Worm (Caenorhabditis elegans) whole organism, early embryonic: ENCODE data around the gene ztf-30.

ENCODE experiments used
- B0310.2 ChIP-seq: sonication (generic microtip); optimal IDR thresholded peaks from 2 replicates; lab custom pipeline; 2016; ENCODE audit warnings: mild to moderate bottlenecking, missing genetic modification characterization, missing compliant biosample characterization
- F13C5.2 ChIP-seq: sonication (generic microtip); optimal IDR thresholded peaks from 2 replicates; lab custom pipeline; 2017; ENCODE audit warnings: mild to moderate bottlenecking, missing genetic modification characterization, inconsistent platforms, missing compliant biosample characterization
- aly-1 ChIP-seq: sonication (generic microtip); optimal IDR thresholded peaks from 2 replicates; lab custom pipeline; 2016; ENCODE audit warnings: missing genetic modification characterization, missing compliant biosample characterization
- ama-1 ChIP-seq: fragments of 150-350 bp; optimal IDR thresholded peaks from 2 replicates; lab custom pipeline; 2014
- ceh-13 ChIP-seq: fragments of 200-800 bp; sonication (Bioruptor generic); optimal IDR thresholded peaks from 2 replicates; lab custom pipeline; 2018; ENCODE audit warnings: mild to moderate bottlenecking, missing genetic modification characterization, missing compliant biosample characterization
- ceh-36 ChIP-seq: sonication (generic microtip); optimal IDR thresholded peaks from 2 replicates; lab custom pipeline; 2016; ENCODE audit warnings: missing genetic modification characterization, inconsistent platforms, missing compliant biosample characterization
- ets-7 ChIP-seq: sonication (generic microtip); optimal IDR thresholded peaks from 2 replicates; lab custom pipeline; 2016; ENCODE audit warnings: missing genotype, missing genetic modification characterization, missing compliant biosample characterization
- flt-1 ChIP-seq: fragments of 200-800 bp; sonication (Bioruptor generic); IDR thresholded peaks from 2 replicates; pipeline ENCODE4 v1.3.6; 2022; ENCODE audit warnings: missing genetic modification characterization, missing compliant biosample characterization
- hmbx-1 ChIP-seq: sonication (generic microtip); optimal IDR thresholded peaks from 2 replicates; lab custom pipeline; 2016; ENCODE audit warnings: mild to moderate bottlenecking, missing genetic modification characterization, missing compliant biosample characterization
- hmg-4 ChIP-seq: fragments of 200-800 bp; sonication (Bioruptor generic); optimal IDR thresholded peaks from 2 replicates; lab custom pipeline; 2018; ENCODE audit warnings: mild to moderate bottlenecking, missing genetic modification characterization, missing compliant biosample characterization
- hnd-1 ChIP-seq: sonication (generic microtip); optimal IDR thresholded peaks from 2 replicates; lab custom pipeline; 2016; ENCODE audit warnings: missing genetic modification characterization, missing compliant biosample characterization
- pes-1 ChIP-seq: fragments of 200-800 bp; sonication (Bioruptor generic); IDR thresholded peaks from 2 replicates; pipeline ENCODE4 v1.3.6; 2022; ENCODE audit warnings: missing genetic modification reagents, missing genetic modification characterization, missing compliant biosample characterization
- scrt-1 ChIP-seq: fragments of 200-800 bp; sonication (Bioruptor generic); IDR thresholded peaks from 2 replicates; pipeline ENCODE4 v1.3.6; 2022; ENCODE audit warnings: missing genetic modification characterization, missing compliant biosample characterization
- tbx-37 ChIP-seq: fragments of 200-800 bp; sonication (Bioruptor generic); conservative IDR thresholded peaks from 2 replicates; pipeline ENCODE4 v1.3.6; 2022; ENCODE audit warnings: missing genetic modification reagents, missing genetic modification characterization, missing compliant biosample characterization

- TF ChIP-seq ets-7 (no peak), B0310.2 (tag; lab: Kevin White, UChicago) (no peak), ama-1 (lab: Kevin White, UChicago) (no peak), ceh-36 (no peak), flt-1 (GFP tag; lab: Robert Waterston, UW) (no peak), tbx-37 (GFP tag; lab: Robert Waterston, UW) (no peak), hmg-4 (no peak), hmbx-1 (tag; lab: Kevin White, UChicago) (no peak), ceh-13 (GFP tag; lab: Kevin White, UChicago) (no peak), F13C5.2 (tag; lab: Kevin White, UChicago) (no peak), pes-1 (no peak), scrt-1 (GFP tag; lab: Robert Waterston, UW) (no peak), aly-1 (tag; lab: Kevin White, UChicago) (no peak), hnd-1 (tag; lab: Kevin White, UChicago) (no peak)
Observed at ce11 chrIII:8611282-8611681, 13.6 kb upstream of the ztf-30 start.
